Worm (Caenorhabditis elegans) whole organism, late embryonic: ENCODE measurements around the gene Y45F3A.4.

ENCODE experiments used
- ceh-19 ChIP-seq: fragments of 200-800 bp; sonication (Bioruptor generic); optimal IDR thresholded peaks from 2 replicates; lab custom pipeline; 2018; ENCODE audit warnings: mild to moderate bottlenecking, missing genetic modification characterization, missing compliant biosample characterization
- ceh-34 ChIP-seq: sonication (generic microtip); optimal IDR thresholded peaks from 2 replicates; lab custom pipeline; 2016; ENCODE audit warnings: mild to moderate bottlenecking, missing genetic modification characterization, missing compliant biosample characterization
- ceh-45 ChIP-seq: fragments of 200-800 bp; sonication (Bioruptor generic); IDR thresholded peaks from 2 replicates; pipeline ENCODE4 v1.3.6; 2022; ENCODE audit warnings: missing genetic modification reagents, missing genetic modification characterization, missing compliant biosample characterization
- ceh-9 ChIP-seq: sonication (generic microtip); optimal IDR thresholded peaks from 2 replicates; lab custom pipeline; 2016; ENCODE audit warnings: mild to moderate bottlenecking, missing genetic modification characterization, inconsistent platforms, missing compliant biosample characterization
- fkh-10 ChIP-seq: fragments of 150-350 bp; optimal IDR thresholded peaks from 2 replicates; lab custom pipeline; 2014; ENCODE audit warnings: missing biosample characterization, missing genetic modification reagents, missing genetic modification characterization
- lin-11 ChIP-seq: fragments of 200-800 bp; sonication (Bioruptor generic); optimal IDR thresholded peaks from 2 replicates; lab custom pipeline; 2018; ENCODE audit warnings: mild to moderate bottlenecking, missing genetic modification characterization, missing compliant biosample characterization
- pha-4 ChIP-seq: fragments of 150-350 bp; optimal IDR thresholded peaks from 2 replicates; lab custom pipeline; 2018; ENCODE audit warnings: missing biosample characterization, missing genetic modification reagents, missing genetic modification characterization
- pros-1 ChIP-seq: fragments of 150-350 bp; optimal IDR thresholded peaks from 2 replicates; lab custom pipeline; 2014; ENCODE audit warnings: missing biosample characterization, missing genetic modification reagents, missing genetic modification characterization

ce11 chrIII:10599699-10600098 lies 24.5 kb upstream of the Y45F3A.4 start:
- TF ChIP-seq ceh-45 (GFP tag; lab: Robert Waterston, UW) (no peak), lin-11 (no peak), ceh-9 (tag; lab: Kevin White, UChicago) (no peak), pros-1 (tag; lab: Kevin White, UChicago) (no peak), ceh-34 (tag; lab: Kevin White, UChicago) (no peak), fkh-10 (GFP tag; lab: Kevin White, UChicago) (no peak), pha-4 (no peak), ceh-19 (no peak)
